Worm (Caenorhabditis elegans): ENCODE results near the gene alh-6.

The alh-6 gene

DNA sequence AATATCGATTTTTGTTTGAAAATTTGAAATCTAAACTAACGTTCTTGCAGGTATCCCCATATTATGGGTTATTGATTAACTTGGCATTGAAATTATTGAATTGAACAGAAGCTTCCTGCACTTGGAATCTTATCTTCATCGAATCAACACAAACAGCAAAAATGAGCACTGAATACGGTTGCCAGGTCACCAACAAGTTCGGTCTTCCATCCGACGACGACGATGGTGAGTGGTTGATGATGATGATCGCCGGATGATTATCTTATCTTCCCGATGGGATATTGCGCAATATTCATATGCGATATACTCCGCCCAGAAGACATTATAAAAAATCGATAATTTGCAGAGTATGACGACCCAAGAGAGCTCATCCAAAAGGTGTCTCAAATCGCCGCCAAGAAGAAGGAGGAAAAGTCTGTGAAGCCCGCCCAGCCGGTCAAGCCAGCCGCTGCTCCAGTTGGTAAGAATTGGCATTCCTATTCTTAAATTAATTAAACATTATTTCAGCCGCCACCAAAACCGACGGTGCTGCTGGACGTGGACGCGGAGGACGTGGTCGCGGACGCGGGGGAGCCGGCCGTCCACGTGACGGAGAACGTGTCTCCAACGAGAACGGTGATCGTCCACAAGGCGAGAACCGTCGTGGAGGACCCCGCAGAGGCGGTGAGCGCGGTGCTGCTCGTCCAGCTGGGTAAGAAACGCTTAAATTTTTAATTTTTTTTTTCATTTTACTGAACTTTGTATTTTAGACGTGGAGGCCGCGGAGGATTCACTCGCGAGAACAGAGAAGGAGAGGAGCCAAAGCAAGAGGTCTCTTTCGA, 11.3 kb upstream of the alh-6 start, which contains the start of gene vig-1:
TSS of gene vig-1 (plus strand) at position 51 of the 821 bp plus-strand sequence.
- no peak for TF ChIP-seq tra-4 (tag; optimal IDR thresholded peaks at IDR 0.05)
- no peak for TF ChIP-seq ets-7 (tag; optimal IDR thresholded peaks at IDR 0.05)
- TF ChIP-seq hnd-1 (tag; optimal IDR thresholded peaks at IDR 0.05), result no peak
- TF ChIP-seq F13C5.2 (tag; optimal IDR thresholded peaks at IDR 0.05), result no peak
- TF ChIP-seq hmbx-1 (tag; optimal IDR thresholded peaks at IDR 0.05), result no peak
- TF ChIP-seq scrt-1 (GFP tag; IDR thresholded peaks at IDR 0.05), result no peak

DNA sequence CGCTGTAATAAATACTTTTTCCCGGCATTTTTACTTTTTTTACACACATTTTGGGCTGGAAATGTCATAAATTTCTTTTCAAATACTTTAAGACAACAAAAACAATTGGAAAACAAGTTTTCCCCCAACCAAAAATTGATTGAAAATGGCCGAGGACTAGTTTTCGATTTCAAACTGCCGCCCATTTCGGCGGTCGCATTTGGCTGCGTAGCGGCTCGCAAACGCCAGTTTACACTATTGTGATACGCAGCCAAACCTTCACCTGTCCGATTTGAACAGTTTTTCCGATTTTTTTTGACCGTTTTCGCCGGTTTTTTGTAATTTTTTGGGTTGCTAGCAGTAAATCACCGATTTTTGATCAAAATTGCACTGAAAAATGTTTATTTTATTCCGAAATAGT, 10.5 kb upstream of the alh-6 start:
- TF ChIP-seq scrt-1 (GFP tag; IDR thresholded peaks at IDR 0.05) (no peak), ets-7 (tag; optimal IDR thresholded peaks at IDR 0.05) (no peak), ama-1 (optimal IDR thresholded peaks at IDR 0.05) (peak; percentile 77), B0310.2 (tag; optimal IDR thresholded peaks at IDR 0.05) (peak; percentile 52), ceh-36 (tag; optimal IDR thresholded peaks at IDR 0.05) (peak; percentile 49), tbx-37 (GFP tag; conservative IDR thresholded peaks at IDR 0.05) (0 out of 2 replicates have a peak, but pooled peaks have one; percentile 17), hmbx-1 (tag; optimal IDR thresholded peaks at IDR 0.05) (peak; percentile 42), sea-1 (GFP tag; conservative IDR thresholded peaks at IDR 0.05) (0 out of 2 replicates have a peak, but pooled peaks have one; percentile 48), aly-1 (tag; optimal IDR thresholded peaks at IDR 0.05) (no peak), hmg-4 (GFP tag; optimal IDR thresholded peaks at IDR 0.05) (peak; percentile 81), flt-1 (GFP tag; IDR thresholded peaks at IDR 0.05) (peak; percentile 64), tbx-11 (GFP tag; IDR thresholded peaks at IDR 0.05) (0 out of 2 replicates have a peak, but pooled peaks have one; percentile 13), pes-1 (GFP tag; IDR thresholded peaks at IDR 0.05) (peak; percentile 72), tra-4 (tag; optimal IDR thresholded peaks at IDR 0.05) (peak; percentile 38), hnd-1 (tag; optimal IDR thresholded peaks at IDR 0.05) (peak; percentile 5), F13C5.2 (tag; optimal IDR thresholded peaks at IDR 0.05) (peak; percentile 90), ceh-13 (GFP tag; optimal IDR thresholded peaks at IDR 0.05) (peak; percentile 23)

DNA sequence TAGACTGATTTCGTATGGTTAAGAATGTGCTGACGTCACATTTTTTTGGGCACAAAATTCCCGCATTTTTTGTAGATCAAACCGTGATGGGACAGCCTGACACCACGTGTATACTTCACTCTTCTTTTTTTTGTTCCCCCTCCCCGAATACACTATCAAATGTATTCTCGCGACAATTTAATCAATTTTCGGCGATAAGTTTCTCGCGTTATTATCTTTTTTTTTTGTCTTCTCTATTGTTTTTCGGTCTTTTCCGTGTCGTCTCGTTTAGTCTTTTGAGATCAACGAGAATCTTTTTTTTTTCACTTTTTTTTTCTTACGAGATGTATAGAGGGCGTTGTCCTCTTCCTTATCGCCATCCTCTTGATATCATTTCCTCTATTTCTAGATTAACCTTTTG, 5.3 kb upstream of the alh-6 start:
- TF ChIP-seq scrt-1 (GFP tag; IDR thresholded peaks at IDR 0.05), result no peak
- TF ChIP-seq ceh-13 (GFP tag; optimal IDR thresholded peaks at IDR 0.05), result no peak
- no peak for TF ChIP-seq pes-1 (GFP tag; IDR thresholded peaks at IDR 0.05)
- no peak for TF ChIP-seq tbx-37 (GFP tag; conservative IDR thresholded peaks at IDR 0.05)
- no peak for TF ChIP-seq aly-1 (tag; optimal IDR thresholded peaks at IDR 0.05)
- TF ChIP-seq hmg-4 (GFP tag; optimal IDR thresholded peaks at IDR 0.05), result no peak
- no peak for TF ChIP-seq ama-1 (optimal IDR thresholded peaks at IDR 0.05)
- no peak for TF ChIP-seq sea-1 (GFP tag; conservative IDR thresholded peaks at IDR 0.05)
- no peak for TF ChIP-seq tbx-11 (GFP tag; IDR thresholded peaks at IDR 0.05)
- no peak for TF ChIP-seq hnd-1 (tag; optimal IDR thresholded peaks at IDR 0.05)
- TF ChIP-seq ets-7 (tag; optimal IDR thresholded peaks at IDR 0.05), result no peak
- no peak for TF ChIP-seq hmbx-1 (tag; optimal IDR thresholded peaks at IDR 0.05)
- TF ChIP-seq flt-1 (GFP tag; IDR thresholded peaks at IDR 0.05), result no peak
- no peak for TF ChIP-seq ceh-36 (tag; optimal IDR thresholded peaks at IDR 0.05)

DNA sequence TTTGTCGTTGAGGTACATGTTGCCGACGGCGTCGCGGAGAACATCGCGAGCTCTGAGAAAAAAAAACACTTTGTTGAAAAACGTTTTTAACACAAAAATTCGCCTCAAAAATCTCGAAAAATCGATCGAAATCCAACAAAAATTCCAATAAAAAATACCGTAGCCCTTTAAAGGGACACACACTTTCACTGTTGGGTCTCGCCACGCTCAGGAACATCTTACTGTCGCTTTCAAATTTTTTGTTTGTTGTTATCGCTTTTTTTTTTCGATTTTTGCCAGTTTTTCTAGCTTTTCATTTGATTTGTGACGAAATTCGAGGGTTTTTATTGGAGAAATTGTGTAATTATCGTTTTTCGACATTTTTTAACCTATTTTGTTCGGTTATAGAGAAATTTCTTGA, 3.4 kb downstream of the alh-6 start:
- TF ChIP-seq pes-1 (GFP tag; IDR thresholded peaks at IDR 0.05), result no peak
- no peak for TF ChIP-seq ama-1 (optimal IDR thresholded peaks at IDR 0.05)
- TF ChIP-seq ets-7 (tag; optimal IDR thresholded peaks at IDR 0.05), result no peak
- no peak for TF ChIP-seq B0310.2 (tag; optimal IDR thresholded peaks at IDR 0.05)
- no peak for TF ChIP-seq hmbx-1 (tag; optimal IDR thresholded peaks at IDR 0.05)
- no peak for TF ChIP-seq tbx-11 (GFP tag; IDR thresholded peaks at IDR 0.05)
- no peak for TF ChIP-seq aly-1 (tag; optimal IDR thresholded peaks at IDR 0.05)
- no peak for TF ChIP-seq hmg-4 (GFP tag; optimal IDR thresholded peaks at IDR 0.05)
- no peak for TF ChIP-seq F13C5.2 (tag; optimal IDR thresholded peaks at IDR 0.05)
- no peak for TF ChIP-seq hnd-1 (tag; optimal IDR thresholded peaks at IDR 0.05)
- TF ChIP-seq tra-4 (tag; optimal IDR thresholded peaks at IDR 0.05), result no peak
- TF ChIP-seq sea-1 (GFP tag; conservative IDR thresholded peaks at IDR 0.05), result no peak
- no peak for TF ChIP-seq tbx-37 (GFP tag; conservative IDR thresholded peaks at IDR 0.05)
- TF ChIP-seq ceh-36 (tag; optimal IDR thresholded peaks at IDR 0.05), result no peak
- TF ChIP-seq ceh-13 (GFP tag; optimal IDR thresholded peaks at IDR 0.05), result no peak
- TF ChIP-seq scrt-1 (GFP tag; IDR thresholded peaks at IDR 0.05), result no peak

DNA sequence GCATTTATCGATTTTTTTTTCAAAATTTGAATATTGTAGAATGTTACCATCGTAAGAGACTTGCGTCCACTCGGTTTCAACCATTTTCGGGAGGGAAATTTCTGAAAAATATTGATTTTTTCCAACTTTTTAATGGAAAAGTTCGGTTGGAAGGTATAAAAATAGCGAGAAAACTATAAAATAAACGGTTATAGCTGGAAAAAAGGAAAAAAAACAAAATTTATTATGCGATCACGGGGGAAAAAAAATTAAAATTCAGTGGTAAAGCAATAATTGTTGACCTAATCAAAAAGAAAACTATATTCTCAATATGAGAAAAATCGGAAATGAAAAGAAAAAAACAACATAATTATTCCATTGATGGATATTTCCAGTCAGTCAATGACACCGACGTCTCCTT, 3.9 kb downstream of the alh-6 start, which contains the start of gene emc-2:
TSS of gene emc-2 (minus strand) at position 101 of the 400 bp plus-strand sequence.
- no peak for TF ChIP-seq ama-1 (optimal IDR thresholded peaks at IDR 0.05)
- no peak for TF ChIP-seq ceh-36 (tag; optimal IDR thresholded peaks at IDR 0.05)
- TF ChIP-seq ceh-13 (GFP tag; optimal IDR thresholded peaks at IDR 0.05), result no peak
- TF ChIP-seq tbx-11 (GFP tag; IDR thresholded peaks at IDR 0.05), result no peak

DNA sequence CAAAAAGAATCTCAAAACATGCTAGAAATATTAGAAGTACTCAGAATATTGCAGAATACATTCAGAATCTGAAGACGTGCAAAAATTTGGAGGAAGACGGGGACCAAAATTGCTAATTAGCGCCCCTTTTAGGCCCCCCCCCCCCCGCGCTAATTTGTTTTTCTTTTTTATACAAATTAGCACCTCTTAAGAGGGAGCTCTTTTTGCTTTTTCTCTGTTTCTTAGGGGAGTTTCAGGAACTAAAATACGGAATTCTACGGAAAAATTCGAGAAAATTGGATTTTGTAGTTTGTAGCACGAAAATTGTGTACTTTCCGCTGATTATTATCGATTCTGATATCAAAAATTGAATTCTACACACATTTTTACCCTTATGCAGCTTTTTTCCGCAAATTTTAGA, 8.4 kb downstream of the alh-6 start, which contains the start of gene glb-31:
TSS of gene glb-31 (minus strand) at position 101 of the 400 bp plus-strand sequence.
- TF ChIP-seq ceh-13 (GFP tag; optimal IDR thresholded peaks at IDR 0.05) (no peak), ets-7 (tag; optimal IDR thresholded peaks at IDR 0.05) (no peak), tbx-37 (GFP tag; conservative IDR thresholded peaks at IDR 0.05) (no peak), sea-1 (GFP tag; conservative IDR thresholded peaks at IDR 0.05) (no peak), hmbx-1 (tag; optimal IDR thresholded peaks at IDR 0.05) (no peak), aly-1 (tag; optimal IDR thresholded peaks at IDR 0.05) (no peak), ceh-36 (tag; optimal IDR thresholded peaks at IDR 0.05) (no peak), tbx-11 (GFP tag; IDR thresholded peaks at IDR 0.05) (no peak), tra-4 (tag; optimal IDR thresholded peaks at IDR 0.05) (no peak), F13C5.2 (tag; optimal IDR thresholded peaks at IDR 0.05) (no peak), ama-1 (optimal IDR thresholded peaks at IDR 0.05) (no peak), pes-1 (GFP tag; IDR thresholded peaks at IDR 0.05) (no peak), flt-1 (GFP tag; IDR thresholded peaks at IDR 0.05) (no peak), scrt-1 (GFP tag; IDR thresholded peaks at IDR 0.05) (no peak), hnd-1 (tag; optimal IDR thresholded peaks at IDR 0.05) (no peak), B0310.2 (tag; optimal IDR thresholded peaks at IDR 0.05) (no peak), hmg-4 (GFP tag; optimal IDR thresholded peaks at IDR 0.05) (no peak)

DNA sequence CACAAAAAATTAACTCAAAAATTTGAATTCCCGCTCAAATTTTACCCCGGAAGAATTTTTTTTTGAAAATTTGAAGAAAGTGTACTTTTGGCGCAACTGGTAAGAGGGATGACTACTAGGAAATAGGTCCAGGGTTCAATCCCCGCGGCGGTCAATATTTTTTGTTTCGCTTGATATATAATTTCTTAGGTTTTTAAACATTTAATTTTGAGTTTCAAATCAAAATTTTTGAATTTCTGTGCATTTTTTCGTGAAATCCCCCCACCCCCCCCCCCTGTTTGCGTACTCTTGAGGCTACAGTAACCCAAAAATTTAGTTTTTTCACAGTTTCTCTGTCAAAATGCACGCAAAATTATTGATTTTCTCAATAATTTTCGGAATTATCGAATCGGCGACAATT, 11.8 kb downstream of the alh-6 start, which contains the start of gene Y57G7A.1:
TSS of gene Y57G7A.1 (plus strand) at position 301 of the 400 bp plus-strand sequence.
- TF ChIP-seq flt-1 (GFP tag; IDR thresholded peaks at IDR 0.05) (no peak), pes-1 (GFP tag; IDR thresholded peaks at IDR 0.05) (no peak), aly-1 (tag; optimal IDR thresholded peaks at IDR 0.05) (no peak), B0310.2 (tag; optimal IDR thresholded peaks at IDR 0.05) (no peak), tbx-37 (GFP tag; conservative IDR thresholded peaks at IDR 0.05) (no peak), ama-1 (optimal IDR thresholded peaks at IDR 0.05) (no peak), tbx-11 (GFP tag; IDR thresholded peaks at IDR 0.05) (no peak), ceh-13 (GFP tag; optimal IDR thresholded peaks at IDR 0.05) (no peak), ceh-36 (tag; optimal IDR thresholded peaks at IDR 0.05) (no peak), hmbx-1 (tag; optimal IDR thresholded peaks at IDR 0.05) (no peak), tra-4 (tag; optimal IDR thresholded peaks at IDR 0.05) (no peak), F13C5.2 (tag; optimal IDR thresholded peaks at IDR 0.05) (no peak), sea-1 (GFP tag; conservative IDR thresholded peaks at IDR 0.05) (no peak), scrt-1 (GFP tag; IDR thresholded peaks at IDR 0.05) (no peak), ets-7 (tag; optimal IDR thresholded peaks at IDR 0.05) (no peak), hmg-4 (GFP tag; optimal IDR thresholded peaks at IDR 0.05) (no peak), hnd-1 (tag; optimal IDR thresholded peaks at IDR 0.05) (no peak)

All from whole organism, early embryonic.